Fruit fly (Drosophila melanogaster) whole organism, embryonic: ENCODE measurements around the gene frm.

Experiments
- Adf1 ChIP-seq: fragments of 200-800 bp; sonication (Bioruptor generic); IDR thresholded peaks from 2 replicates; pipeline ENCODE4 v1.3.6; 2022; ENCODE audit warnings: missing biosample characterization, missing genetic modification characterization
- BEAF-32 ChIP-seq: fragments of 200-800 bp; sonication (Bioruptor generic); optimal IDR thresholded peaks from 3 replicates; lab custom pipeline; 2017; ENCODE audit warnings: missing biosample characterization, missing genetic modification characterization, mild to moderate bottlenecking, moderate library complexity, missing genetic modification reagents
- CG10267 ChIP-seq: fragments of 200-800 bp; sonication (Bioruptor generic); optimal IDR thresholded peaks from 2 replicates; lab custom pipeline; 2018; ENCODE audit warnings: missing biosample characterization, mild to moderate bottlenecking, missing genetic modification characterization, moderate library complexity
- CG12155 ChIP-seq: fragments of 200-800 bp; sonication (Bioruptor generic); optimal IDR thresholded peaks from 3 replicates; lab custom pipeline; 2016; ENCODE audit warnings: missing biosample characterization, missing genetic modification characterization
- CG14050 ChIP-seq: fragments of 200-800 bp; sonication (Bioruptor generic); IDR thresholded peaks from 3 replicates; pipeline ENCODE4 v1.3.6; 2022; ENCODE audit warnings: missing biosample characterization, missing genetic modification characterization
- CG17802 ChIP-seq: fragments of 200-800 bp; sonication (Bioruptor generic); optimal IDR thresholded peaks from 2 replicates; lab custom pipeline; 2018; ENCODE audit warnings: missing biosample characterization, mild to moderate bottlenecking, missing genetic modification characterization, moderate library complexity
- CG18262 ChIP-seq: fragments of 200-800 bp; optimal IDR thresholded peaks from 3 replicates; lab custom pipeline; 2019; ENCODE audit warnings: missing biosample characterization, mild to moderate bottlenecking, missing genetic modification characterization, moderate library complexity
- CG1832 ChIP-seq: fragments of 200-800 bp; sonication (Bioruptor generic); optimal IDR thresholded peaks from 2 replicates; lab custom pipeline; 2017; ENCODE audit warnings: missing biosample characterization, mild to moderate bottlenecking, missing genetic modification characterization, inconsistent platforms
- CG3838 ChIP-seq: fragments of 200-800 bp; sonication (Bioruptor generic); optimal IDR thresholded peaks from 3 replicates; lab custom pipeline; 2016; ENCODE audit warnings: missing biosample characterization, missing genetic modification characterization
- CG4854 ChIP-seq: fragments of 200-800 bp; sonication (Bioruptor generic); optimal IDR thresholded peaks from 2 replicates; lab custom pipeline; 2016; ENCODE audit warnings: missing biosample characterization, missing genetic modification characterization, inconsistent platforms
- CG5180 ChIP-seq: fragments of 200-800 bp; sonication (Bioruptor generic); optimal IDR thresholded peaks from 3 replicates; lab custom pipeline; 2017; ENCODE audit warnings: missing biosample characterization, missing genetic modification characterization, mild to moderate bottlenecking, moderate library complexity, missing genetic modification reagents
- CG6654 ChIP-seq: fragments of 200-800 bp; sonication (Bioruptor generic); optimal IDR thresholded peaks from 2 replicates; lab custom pipeline; 2017; ENCODE audit warnings: missing biosample characterization, mild to moderate bottlenecking, missing genetic modification characterization
- CG7963 ChIP-seq: fragments of 200-800 bp; sonication (Bioruptor generic); IDR thresholded peaks from 3 replicates; pipeline ENCODE4 v1.3.6; 2022; ENCODE audit warnings: missing biosample characterization, missing genetic modification characterization; ENCODE audit not compliant: partially characterized antibody
- CG8089 ChIP-seq: fragments of 200-800 bp; sonication (Bioruptor generic); optimal IDR thresholded peaks from 3 replicates; lab custom pipeline; 2016; ENCODE audit warnings: missing biosample characterization, missing genetic modification characterization
- CG8924 ChIP-seq: fragments of 200-800 bp; optimal IDR thresholded peaks from 3 replicates; lab custom pipeline; 2019; ENCODE audit warnings: missing biosample characterization, mild to moderate bottlenecking, missing genetic modification characterization, moderate library complexity
- Camta ChIP-seq: fragments of 200-800 bp; sonication (Bioruptor generic); optimal IDR thresholded peaks from 2 replicates; lab custom pipeline; 2016; ENCODE audit warnings: missing biosample characterization, missing genetic modification characterization
- CoRest ChIP-seq: fragments of 200-800 bp; sonication (Bioruptor generic); optimal IDR thresholded peaks from 3 replicates; lab custom pipeline; 2018; ENCODE audit warnings: missing biosample characterization, mild to moderate bottlenecking, missing genetic modification characterization, moderate library complexity
- Deaf1 ChIP-seq: fragments of 200-800 bp; optimal IDR thresholded peaks from 3 replicates; lab custom pipeline; 2019; ENCODE audit warnings: missing biosample characterization, mild to moderate bottlenecking, missing genetic modification characterization, moderate library complexity
- Ets65A ChIP-seq: fragments of 200-800 bp; sonication (Bioruptor generic); peaks from one replicate; lab custom pipeline; 2016; ENCODE audit warnings: missing biosample characterization, missing genetic modification characterization
- Fer3 ChIP-seq: fragments of 200-800 bp; sonication (Bioruptor generic); optimal IDR thresholded peaks from 2 replicates; lab custom pipeline; 2018; ENCODE audit warnings: missing biosample characterization, mild to moderate bottlenecking, missing genetic modification characterization, moderate library complexity
- Gug ChIP-seq: fragments of 200-800 bp; sonication (Bioruptor generic); IDR thresholded peaks from 4 replicates; pipeline ENCODE4 v1.3.6; 2022; ENCODE audit warnings: missing biosample characterization, missing genetic modification characterization
- Hr78 ChIP-seq, 2 experiments: fragments of 200-800 bp in 1 of 2; fragments of >200 bp in 1 of 2; sonication (Bioruptor generic) in 1 of 2; optimal IDR thresholded peaks; 2 replicates each; lab custom pipeline; 2017 to 2019; ENCODE audit warnings: missing biosample characterization in 2 of 2, missing genetic modification characterization in 2 of 2, mild to moderate bottlenecking in 1 of 2, moderate library complexity in 1 of 2
- NK7.1 ChIP-seq: fragments of 200-800 bp; sonication (Bioruptor generic); optimal IDR thresholded peaks from 3 replicates; lab custom pipeline; 2016; ENCODE audit warnings: missing biosample characterization, missing genetic modification characterization
- Rx ChIP-seq: fragments of 200-800 bp; sonication (Bioruptor generic); IDR thresholded peaks from 2 replicates; pipeline ENCODE4 v1.3.6; 2022; ENCODE audit warnings: missing biosample characterization, missing genetic modification characterization
- Sry-β ChIP-seq: fragments of 200-800 bp; sonication (Bioruptor generic); optimal IDR thresholded peaks from 2 replicates; lab custom pipeline; 2018; ENCODE audit warnings: missing biosample characterization, mild to moderate bottlenecking, missing genetic modification characterization, moderate library complexity
- amos ChIP-seq: fragments of 200-800 bp; sonication (Bioruptor generic); IDR thresholded peaks from 2 replicates; pipeline ENCODE4 v1.3.6; 2022; ENCODE audit warnings: missing biosample characterization, missing genetic modification characterization; ENCODE audit not compliant: partially characterized antibody
- ap ChIP-seq: fragments of 200-800 bp; sonication (Bioruptor generic); IDR thresholded peaks from 2 replicates; pipeline ENCODE4 v1.3.6; 2022; ENCODE audit warnings: missing biosample characterization, missing genetic modification characterization
- ase ChIP-seq: fragments of 200-800 bp; sonication (Bioruptor generic); IDR thresholded peaks from 3 replicates; pipeline ENCODE4 v1.3.6; 2022; ENCODE audit warnings: missing biosample characterization, missing genetic modification characterization
- br ChIP-seq: fragments of >200 bp; optimal IDR thresholded peaks from 2 replicates; lab custom pipeline; 2017
- btn ChIP-seq: fragments of 200-800 bp; sonication (Bioruptor generic); optimal IDR thresholded peaks from 2 replicates; lab custom pipeline; 2016; ENCODE audit warnings: missing biosample characterization, missing genetic modification characterization
- crc ChIP-seq: fragments of 200-800 bp; sonication (Bioruptor generic); optimal IDR thresholded peaks from 2 replicates; lab custom pipeline; 2016; ENCODE audit warnings: missing biosample characterization, missing genetic modification characterization
- eve ChIP-seq, 2 experiments: fragments of >200 bp; optimal IDR thresholded peaks; 2 replicates each; lab custom pipeline; 2017; ENCODE audit warnings: missing biosample characterization in 2 of 2, missing genetic modification characterization in 2 of 2
- kah ChIP-seq: fragments of 200-800 bp; sonication (Bioruptor generic); optimal IDR thresholded peaks from 2 replicates; lab custom pipeline; 2018; ENCODE audit warnings: missing biosample characterization, mild to moderate bottlenecking, missing genetic modification characterization
- kay ChIP-seq: fragments of 200-800 bp; sonication (Bioruptor generic); optimal IDR thresholded peaks from 2 replicates; lab custom pipeline; 2016; ENCODE audit warnings: missing biosample characterization, missing genetic modification characterization
- mld ChIP-seq: fragments of 200-800 bp; sonication (Bioruptor generic); IDR thresholded peaks from 3 replicates; pipeline ENCODE4 v1.3.6; 2022; ENCODE audit warnings: missing biosample characterization, missing genetic modification characterization; ENCODE audit not compliant: partially characterized antibody
- pros ChIP-seq: fragments of 200-800 bp; sonication (Bioruptor generic); optimal IDR thresholded peaks from 3 replicates; lab custom pipeline; 2019; ENCODE audit warnings: missing biosample characterization, mild to moderate bottlenecking, missing genetic modification characterization, moderate library complexity
- rib ChIP-seq: fragments of 200-800 bp; sonication (Bioruptor generic); IDR thresholded peaks from 2 replicates; pipeline ENCODE4 v1.3.6; 2022; ENCODE audit warnings: missing biosample characterization, missing genetic modification characterization
- scrt ChIP-seq: fragments of 200-800 bp; sonication (Bioruptor generic); optimal IDR thresholded peaks from 2 replicates; lab custom pipeline; 2018; ENCODE audit warnings: missing biosample characterization, mild to moderate bottlenecking, missing genetic modification characterization, moderate library complexity
- slbo ChIP-seq: fragments of 200-800 bp; sonication (Bioruptor generic); IDR thresholded peaks from 2 replicates; pipeline ENCODE4 v1.3.6; 2022; ENCODE audit warnings: missing biosample characterization, missing genetic modification characterization
- slp2 ChIP-seq: fragments of 200-800 bp; sonication (Bioruptor generic); optimal IDR thresholded peaks from 2 replicates; lab custom pipeline; 2016; ENCODE audit warnings: missing biosample characterization, missing genetic modification characterization
- sob ChIP-seq: fragments of 200-800 bp; sonication (Bioruptor generic); IDR thresholded peaks from 2 replicates; pipeline ENCODE4 v1.3.6; 2022; ENCODE audit warnings: missing biosample characterization, missing genetic modification characterization
- tio ChIP-seq: fragments of 200-800 bp; sonication (Bioruptor generic); optimal IDR thresholded peaks from 2 replicates; lab custom pipeline; 2017; ENCODE audit warnings: missing biosample characterization, missing genetic modification characterization, inconsistent platforms
- tna ChIP-seq: fragments of 200-800 bp; sonication (Bioruptor generic); IDR thresholded peaks from 2 replicates; pipeline ENCODE4 v1.3.6; 2022; ENCODE audit warnings: missing biosample characterization, missing genetic modification characterization; ENCODE audit not compliant: partially characterized antibody
- yki ChIP-seq: fragments of >200 bp; optimal IDR thresholded peaks from 3 replicates; lab custom pipeline; 2018
- zfh2 ChIP-seq: fragments of 200-800 bp; sonication (Bioruptor generic); optimal IDR thresholded peaks from 2 replicates; lab custom pipeline; 2016; ENCODE audit warnings: missing biosample characterization, missing genetic modification characterization

frm gene

DNA sequence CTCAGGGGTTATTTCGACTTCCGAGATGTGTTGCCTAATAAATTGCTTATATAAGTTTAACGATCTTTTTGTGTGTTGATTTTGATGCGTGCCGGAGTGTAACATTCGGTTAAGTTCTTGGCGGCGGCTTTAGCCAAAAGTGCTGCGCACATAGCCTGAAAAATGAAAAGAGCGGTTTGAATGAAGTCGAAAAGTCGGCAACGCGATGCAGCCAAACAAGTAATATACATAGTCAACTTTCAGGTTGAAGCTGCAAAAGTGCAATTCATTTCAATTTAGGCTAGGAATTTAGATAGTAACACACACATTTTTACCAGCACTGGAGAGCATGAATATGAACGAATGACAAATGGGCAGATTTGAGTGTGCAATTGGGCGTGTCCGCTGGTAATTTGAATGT, 16.7 kb downstream of the frm start (continued):
- TF ChIP-seq Hr78 (GFP tag; optimal IDR thresholded peaks at IDR 0.05; lab: Kevin White, UChicago) (no peak), CG4854 (GFP tag; lab: Kevin White, UChicago) (no peak), sob (GFP tag; lab: Robert Waterston, UW) (peak; percentile 23; the same call in 1 of the 2 replicates), Sry-β (GFP tag; lab: Kevin White, UChicago) (peak; percentile 83), btn (GFP tag; lab: Kevin White, UChicago) (no peak), CG6654 (GFP tag; lab: Kevin White, UChicago) (peak; percentile 88), CG1832 (GFP tag; lab: Kevin White, UChicago) (no peak), kay (GFP tag; lab: Kevin White, UChicago) (no peak), CG3838 (GFP tag; lab: Kevin White, UChicago) (no peak), slbo (GFP tag; lab: Robert Waterston, UW) (no peak), CG8924 (tag; lab: Kevin White, UChicago) (no peak), CG14050 (no peak), Fer3 (tag; lab: Kevin White, UChicago) (no peak), amos (GFP tag; lab: Robert Waterston, UW) (peak; percentile 38; the same call in 1 of the 2 replicates)
- TF ChIP-seq, all 482 proteins: peak for 14

DNA sequence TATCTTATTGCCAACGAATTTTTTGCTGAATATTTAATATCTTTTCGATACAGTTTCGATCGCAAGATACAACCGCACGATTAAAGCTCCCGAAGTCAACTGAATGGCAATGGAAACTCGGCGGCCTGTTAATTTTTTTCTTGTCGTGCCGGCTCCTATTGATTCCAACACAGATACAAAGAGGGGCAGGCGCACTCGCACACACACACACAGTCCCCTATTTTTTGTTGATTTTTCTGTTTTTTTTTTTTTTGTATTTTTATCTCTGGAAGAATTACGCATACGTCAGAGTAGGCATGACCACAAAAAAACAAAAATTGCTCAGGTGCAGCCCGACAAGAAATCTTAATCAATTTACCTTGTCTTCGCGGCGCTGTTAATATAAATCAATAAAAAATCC, 21.7 kb downstream of the frm start, which contains the start of gene Lkr:
Gene Lkr, minus strand, starts transcription at position 101 of the 400 bp plus-strand sequence.
- TF ChIP-seq Hr78 (GFP tag; optimal IDR thresholded peaks at IDR 0.05; lab: Kevin White, UChicago) (no peak), CG17802 (tag; lab: Kevin White, UChicago) (no peak), CG10267 (tag; lab: Kevin White, UChicago) (no peak), CG8089 (no peak), kah (GFP tag; lab: Kevin White, UChicago) (no peak), Adf1 (GFP tag; lab: Robert Waterston, UW) (no peak), Rx (GFP tag; lab: Robert Waterston, UW) (no peak), tna (GFP tag; lab: Robert Waterston, UW) (no peak), ap (GFP tag; lab: Robert Waterston, UW) (no peak), yki (lab: Kevin White, UChicago) (no peak), CoRest (tag; lab: Kevin White, UChicago) (no peak), btn (GFP tag; lab: Kevin White, UChicago) (no peak), eve (GFP tag; optimal IDR thresholded peaks at IDR 0.05; lab: Kevin White, UChicago) (no peak), CG8924 (tag; lab: Kevin White, UChicago) (no peak), ase (GFP tag; lab: Robert Waterston, UW) (no peak), zfh2 (GFP tag; lab: Kevin White, UChicago) (no peak), CG7963 (GFP tag; lab: Robert Waterston, UW) (no peak), pros (GFP tag; lab: Kevin White, UChicago) (no peak), Camta (GFP tag; lab: Kevin White, UChicago) (no peak), Gug (GFP tag; lab: Robert Waterston, UW) (no peak)

DNA sequence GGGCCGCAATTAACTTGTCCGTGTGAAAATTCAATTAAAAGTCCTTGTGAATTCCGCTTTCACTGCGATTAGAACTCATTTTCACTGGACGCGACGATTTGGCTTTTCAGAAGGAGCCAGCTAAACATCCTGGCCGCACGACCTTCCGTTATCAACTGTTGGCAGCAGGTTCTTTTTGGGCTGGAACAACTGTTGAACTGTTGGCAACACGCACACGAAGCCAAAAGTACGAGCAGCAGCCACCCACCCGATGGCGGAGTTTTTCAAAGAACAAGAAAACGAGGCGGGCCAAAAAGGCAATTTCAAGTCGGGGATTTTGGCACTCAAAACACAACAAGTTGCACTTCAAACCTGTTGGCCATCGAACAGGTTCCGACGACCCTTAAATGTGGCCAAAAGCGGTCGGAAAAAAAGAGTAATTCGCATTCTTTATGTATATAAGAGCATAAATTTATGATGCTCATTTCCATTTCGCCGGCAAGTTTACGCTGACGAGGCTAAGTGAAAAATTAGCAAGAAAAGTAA, 28.0 kb downstream of the frm start:
- TF ChIP-seq crc (GFP tag; lab: Kevin White, UChicago) (no peak), Deaf1 (tag; lab: Kevin White, UChicago) (peak; percentile 89), scrt (peak; percentile 66), br (lab: Kevin White, UChicago) (no peak), NK7.1 (GFP tag; lab: Kevin White, UChicago) (no peak), CG18262 (tag; lab: Kevin White, UChicago) (no peak), tio (GFP tag; lab: Kevin White, UChicago) (no peak), Ets65A (peak; percentile 67), CG5180 (peak; percentile 95), Sry-β (GFP tag; lab: Kevin White, UChicago) (no peak), BEAF-32 (GFP tag; lab: Kevin White, UChicago) (no peak), CG12155 (GFP tag; lab: Kevin White, UChicago) (no peak), rib (GFP tag; lab: Robert Waterston, UW) (no peak), slp2 (GFP tag; lab: Kevin White, UChicago) (no peak), mld (GFP tag; lab: Robert Waterston, UW) (no peak)
